Worm (Caenorhabditis elegans) whole organism, L1 larva: Measurements from ENCODE around the gene csb-1.

Source experiments
- C16A3.4 ChIP-seq: fragments of 150-350 bp; optimal IDR thresholded peaks from 2 replicates; lab custom pipeline; 2014; ENCODE audit warnings: missing biosample characterization, missing genetic modification characterization
- C34B4.2 ChIP-seq: sonication (generic microtip); optimal IDR thresholded peaks from 2 replicates; lab custom pipeline; 2017; ENCODE audit warnings: mild to moderate bottlenecking, missing genetic modification characterization, missing compliant biosample characterization
- F16B12.6 ChIP-seq: fragments of 150-350 bp; optimal IDR thresholded peaks from 2 replicates; lab custom pipeline; 2014; ENCODE audit warnings: missing biosample characterization, missing genetic modification characterization
- Y116A8C.19 ChIP-seq: sonication (generic microtip); optimal IDR thresholded peaks from 2 replicates; lab custom pipeline; 2016; ENCODE audit warnings: missing compliant biosample characterization, missing genetic modification characterization, borderline replicate concordance
- alr-1 ChIP-seq: fragments of 200-800 bp; sonication (Bioruptor generic); optimal IDR thresholded peaks from 2 replicates; lab custom pipeline; 2018; ENCODE audit warnings: borderline replicate concordance, mild to moderate bottlenecking, missing genetic modification characterization, missing compliant biosample characterization
- aly-2 ChIP-seq: fragments of 150-350 bp; optimal IDR thresholded peaks from 2 replicates; lab custom pipeline; 2014; ENCODE audit warnings: missing biosample characterization, missing genetic modification characterization
- ama-1 ChIP-seq: fragments of 150-350 bp; optimal IDR thresholded peaks from 2 replicates; lab custom pipeline; 2014
- blmp-1 ChIP-seq: fragments of 150-350 bp; optimal IDR thresholded peaks from 2 replicates; lab custom pipeline; 2014; ENCODE audit warnings: missing biosample characterization, missing genetic modification characterization
- ceh-63 ChIP-seq: fragments of 200-800 bp; sonication (Bioruptor generic); optimal IDR thresholded peaks from 2 replicates; lab custom pipeline; 2018; ENCODE audit warnings: mild to moderate bottlenecking, missing genetic modification characterization, missing compliant biosample characterization
- ceh-82 ChIP-seq, 3 experiments: fragments of 150-350 bp in 1 of 3; sonication (generic microtip) in 2 of 3; optimal IDR thresholded peaks; 2 replicates each; lab custom pipeline; 2014 to 2017; ENCODE audit warnings: missing biosample characterization in 3 of 3, missing genetic modification characterization in 3 of 3
- ceh-88 ChIP-seq: fragments of 200-800 bp; sonication (Bioruptor generic); IDR thresholded peaks from 2 replicates; pipeline ENCODE4 v1.3.6; 2022; ENCODE audit warnings: missing genetic modification characterization, missing compliant biosample characterization
- dpl-1 ChIP-seq, 3 experiments: fragments of 150-350 bp in 2 of 3; sonication (generic microtip) in 1 of 3; optimal IDR thresholded peaks; 2 replicates each; lab custom pipeline; 2014 to 2017; ENCODE audit warnings: missing biosample characterization in 3 of 3, missing genetic modification characterization in 3 of 3, missing genetic modification reagents in 3 of 3
- efl-3 ChIP-seq: fragments of 200-800 bp; sonication (Bioruptor generic); optimal IDR thresholded peaks from 2 replicates; lab custom pipeline; 2018; ENCODE audit warnings: mild to moderate bottlenecking, missing genetic modification characterization, missing compliant biosample characterization
- egl-27 ChIP-seq, 2 experiments: fragments of 150-350 bp in 1 of 2; sonication (generic microtip); optimal IDR thresholded peaks; 3 replicates each; lab custom pipeline; 2017 to 2018; ENCODE audit warnings: missing biosample characterization in 2 of 2, missing genetic modification characterization in 2 of 2, missing genetic modification reagents in 2 of 2
- elt-2 ChIP-seq: sonication (generic microtip); optimal IDR thresholded peaks from 2 replicates; lab custom pipeline; 2016; ENCODE audit warnings: missing genetic modification characterization, mild to moderate bottlenecking, inconsistent platforms, missing compliant biosample characterization, missing genetic modification reagents
- elt-3 ChIP-seq, 6 experiments: fragments of 150-350 bp in 1 of 6; sonication (generic microtip); optimal IDR thresholded peaks; 2 replicates each; lab custom pipeline; 2017 to 2018; ENCODE audit warnings: missing biosample characterization in 6 of 6, missing genetic modification characterization in 6 of 6, inconsistent platforms in 1 of 6
- fkh-4 ChIP-seq: sonication (generic microtip); optimal IDR thresholded peaks from 2 replicates; lab custom pipeline; 2016; ENCODE audit warnings: missing compliant biosample characterization, missing genetic modification characterization, borderline replicate concordance
- fkh-8 ChIP-seq: sonication (generic microtip); optimal IDR thresholded peaks from 2 replicates; lab custom pipeline; 2016; ENCODE audit warnings: mild to moderate bottlenecking, missing genetic modification characterization, missing compliant biosample characterization
- fos-1 ChIP-seq: fragments of 150-350 bp; optimal IDR thresholded peaks from 2 replicates; lab custom pipeline; 2014; ENCODE audit warnings: missing biosample characterization, missing genetic modification characterization
- irx-1 ChIP-seq: sonication (generic microtip); optimal IDR thresholded peaks from 2 replicates; lab custom pipeline; 2016; ENCODE audit warnings: missing genetic modification characterization, missing compliant biosample characterization
- jun-1 ChIP-seq: fragments of 150-350 bp; optimal IDR thresholded peaks from 2 replicates; lab custom pipeline; 2014; ENCODE audit warnings: missing biosample characterization, missing genetic modification reagents, missing genetic modification characterization
- lin-13 ChIP-seq: fragments of 150-350 bp; optimal IDR thresholded peaks from 2 replicates; lab custom pipeline; 2014; ENCODE audit warnings: missing biosample characterization, missing genetic modification reagents, missing genetic modification characterization
- lin-15B ChIP-seq: fragments of 150-350 bp; sonication (generic microtip); optimal IDR thresholded peaks from 3 replicates; lab custom pipeline; 2014; ENCODE audit warnings: missing biosample characterization, missing genetic modification characterization
- lin-35 ChIP-seq, 2 experiments: fragments of 150-350 bp; optimal IDR thresholded peaks; 2 replicates each; lab custom pipeline; 2014; ENCODE audit warnings: missing biosample characterization in 2 of 2, missing genetic modification characterization in 2 of 2, missing genetic modification reagents in 2 of 2
- lsy-2 ChIP-seq, 2 experiments: fragments of 150-350 bp; optimal IDR thresholded peaks; 2 replicates each; lab custom pipeline; 2014; ENCODE audit warnings: missing biosample characterization in 2 of 2, missing genetic modification characterization in 2 of 2
- mep-1 ChIP-seq: fragments of 150-350 bp; optimal IDR thresholded peaks from 2 replicates; lab custom pipeline; 2014; ENCODE audit warnings: missing biosample characterization, missing genetic modification characterization
- nhr-11 ChIP-seq: fragments of 150-350 bp; optimal IDR thresholded peaks from 2 replicates; lab custom pipeline; 2014; ENCODE audit warnings: missing biosample characterization, missing genetic modification characterization
- nhr-12 ChIP-seq: sonication (generic microtip); optimal IDR thresholded peaks from 2 replicates; lab custom pipeline; 2017; ENCODE audit warnings: missing biosample characterization, missing genetic modification characterization
- nhr-19 ChIP-seq: fragments of 200-800 bp; sonication (Bioruptor generic); conservative IDR thresholded peaks from 2 replicates; pipeline ENCODE4 v1.3.6; 2022; ENCODE audit warnings: missing genetic modification characterization, missing compliant biosample characterization
- nhr-76 ChIP-seq: sonication (generic microtip); optimal IDR thresholded peaks from 2 replicates; lab custom pipeline; 2017; ENCODE audit warnings: missing biosample characterization, missing genetic modification characterization
- nhr-85 ChIP-seq: sonication (generic microtip); peaks from one replicate; lab custom pipeline; 2016; ENCODE audit warnings: missing genetic modification characterization, inconsistent platforms, missing compliant biosample characterization
- pax-3 ChIP-seq: fragments of 200-800 bp; sonication (Bioruptor generic); optimal IDR thresholded peaks from 2 replicates; lab custom pipeline; 2018; ENCODE audit warnings: mild to moderate bottlenecking, missing genetic modification characterization, moderate library complexity, missing compliant biosample characterization
- snu-23 ChIP-seq: sonication (generic microtip); optimal IDR thresholded peaks from 2 replicates; lab custom pipeline; 2016; ENCODE audit warnings: missing genetic modification characterization, missing compliant biosample characterization
- sptf-1 ChIP-seq: fragments of 150-350 bp; optimal IDR thresholded peaks from 2 replicates; lab custom pipeline; 2014; ENCODE audit warnings: missing biosample characterization, missing genetic modification characterization
- sup-37 ChIP-seq: fragments of 200-800 bp; sonication (Bioruptor generic); optimal IDR thresholded peaks from 2 replicates; lab custom pipeline; 2018; ENCODE audit warnings: mild to moderate bottlenecking, missing genetic modification characterization, missing compliant biosample characterization
- swsn-7 ChIP-seq: sonication (generic microtip); optimal IDR thresholded peaks from 2 replicates; lab custom pipeline; 2016; ENCODE audit warnings: missing genetic modification characterization, missing compliant biosample characterization
- tbx-2 ChIP-seq: sonication (generic microtip); optimal IDR thresholded peaks from 2 replicates; lab custom pipeline; 2016; ENCODE audit warnings: missing genetic modification characterization, missing compliant biosample characterization
- unc-130 ChIP-seq: fragments of 150-350 bp; optimal IDR thresholded peaks from 2 replicates; lab custom pipeline; 2017; ENCODE audit warnings: missing biosample characterization, missing genetic modification characterization, inconsistent platforms
- unc-30 ChIP-seq: sonication (generic microtip); optimal IDR thresholded peaks from 2 replicates; lab custom pipeline; 2017; ENCODE audit warnings: missing biosample characterization, missing genetic modification characterization
- unc-62 ChIP-seq: fragments of 150-350 bp; optimal IDR thresholded peaks from 2 replicates; lab custom pipeline; 2014; ENCODE audit warnings: missing biosample characterization, missing genetic modification reagents, missing genetic modification characterization
- unc-98 ChIP-seq: fragments of 200-800 bp; sonication (Bioruptor generic); IDR thresholded peaks from 2 replicates; pipeline ENCODE4 v1.3.6; 2022; ENCODE audit warnings: missing genetic modification characterization, missing compliant biosample characterization
- vab-15 ChIP-seq: sonication (generic microtip); optimal IDR thresholded peaks from 2 replicates; lab custom pipeline; 2017; ENCODE audit warnings: missing genotype, mild to moderate bottlenecking, missing genetic modification characterization, missing compliant biosample characterization
- zag-1 ChIP-seq: fragments of 150-350 bp; optimal IDR thresholded peaks from 2 replicates; lab custom pipeline; 2014; ENCODE audit warnings: missing biosample characterization, missing genetic modification characterization
- zip-4 ChIP-seq: fragments of 200-800 bp; sonication (Bioruptor generic); optimal IDR thresholded peaks from 2 replicates; lab custom pipeline; 2018; ENCODE audit warnings: mild to moderate bottlenecking, missing genetic modification characterization, moderate library complexity, missing compliant biosample characterization
- ztf-4 ChIP-seq: fragments of 150-350 bp; optimal IDR thresholded peaks from 2 replicates; lab custom pipeline; 2014; ENCODE audit warnings: missing biosample characterization, missing genetic modification characterization

csb-1 gene

DNA sequence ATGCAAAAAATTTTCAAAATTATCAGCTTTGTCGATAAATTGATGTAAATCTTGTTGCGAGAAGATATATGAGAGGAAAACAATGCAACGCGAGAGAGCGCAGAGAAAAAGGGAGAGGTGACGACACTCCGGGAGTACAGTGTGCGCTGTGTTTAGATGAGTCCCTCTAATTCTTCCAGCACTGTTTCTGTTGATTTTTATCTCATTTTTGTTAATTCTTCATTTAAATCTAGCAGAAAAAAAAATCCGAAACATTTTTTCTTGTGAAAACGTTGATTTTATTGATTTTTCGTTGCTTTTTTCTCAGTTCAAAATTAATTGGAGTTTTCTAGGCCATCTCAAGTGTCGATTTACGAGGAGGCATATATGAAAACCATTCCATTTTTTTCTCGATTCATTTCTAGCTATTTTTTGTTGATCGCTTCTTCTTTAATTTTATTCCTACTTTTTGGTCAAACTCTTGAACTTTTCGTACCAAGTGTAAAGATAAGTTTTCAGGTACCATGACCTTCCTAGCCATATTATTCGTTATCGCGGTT lies 16.3 kb downstream of the csb-1 start, which contains the start of gene acl-1 (continued):
- peak; percentile 10 for TF ChIP-seq blmp-1 (tag; lab: Kevin White, UChicago)
- TF ChIP-seq lin-15B (tag; lab: Kevin White, UChicago): peak; percentile 36
- peak; percentile 78 for TF ChIP-seq nhr-19 (GFP tag; lab: Robert Waterston, UW)
- TF ChIP-seq nhr-85 (tag; lab: Kevin White, UChicago): peak; percentile 96
- TF ChIP-seq ztf-4 (tag; lab: Kevin White, UChicago): peak; percentile 5
- no peak for TF ChIP-seq nhr-76 (tag; lab: Kevin White, UChicago)
- TF ChIP-seq elt-2 (tag; lab: Kevin White, UChicago): peak; percentile 60
- TF ChIP-seq pax-3 (tag; lab: Kevin White, UChicago): peak; percentile 89
- TF ChIP-seq zip-4: peak; percentile 75
- TF ChIP-seq fkh-4 (tag; lab: Kevin White, UChicago): peak; percentile 90
- peak; percentile 71 for TF ChIP-seq vab-15 (tag; lab: Kevin White, UChicago)
- no peak for TF ChIP-seq sptf-1 (tag; lab: Kevin White, UChicago)
- peak in 2 of 6 experiments; percentile 4 to 54 for TF ChIP-seq elt-3 (tag; optimal IDR thresholded peaks at IDR 0.05; lab: Kevin White, UChicago)
- TF ChIP-seq fkh-8 (tag; lab: Kevin White, UChicago): peak; percentile 86
- TF ChIP-seq nhr-12 (tag; lab: Kevin White, UChicago): no peak
- TF ChIP-seq sup-37 (GFP tag; lab: Kevin White, UChicago): peak; percentile 70
- no peak for TF ChIP-seq alr-1
- TF ChIP-seq C16A3.4 (tag; lab: Kevin White, UChicago): peak; percentile 79
- TF ChIP-seq unc-130: peak; percentile 1
- TF ChIP-seq mep-1 (tag; lab: Kevin White, UChicago): peak; percentile 77
- TF ChIP-seq lin-35 (GFP tag; optimal IDR thresholded peaks at IDR 0.05; lab: Kevin White, UChicago): peak; percentile 45 to 66
- TF ChIP-seq ceh-63 (GFP tag; lab: Kevin White, UChicago): no peak
- peak; percentile 12 for TF ChIP-seq fos-1
- TF ChIP-seq ama-1 (lab: Kevin White, UChicago): no peak
- TF ChIP-seq lin-13 (GFP tag; lab: Kevin White, UChicago): peak; percentile 56
- peak; percentile 95 for TF ChIP-seq irx-1
- TF ChIP-seq nhr-11: peak; percentile 61
- peak; percentile 51 for TF ChIP-seq jun-1 (tag; lab: Kevin White, UChicago)
- TF ChIP-seq ceh-88: peak; percentile 73
- no peak for TF ChIP-seq C34B4.2
- TF ChIP-seq unc-98 (GFP tag; lab: Robert Waterston, UW): peak; percentile 32; the same call in 1 of the 2 replicates
- TF ChIP-seq lsy-2 (tag; optimal IDR thresholded peaks at IDR 0.05; lab: Kevin White, UChicago): peak; percentile 83 to 91
- no peak for TF ChIP-seq egl-27 (tag; optimal IDR thresholded peaks at IDR 0.05; lab: Kevin White, UChicago)
- peak; percentile 95 for TF ChIP-seq snu-23
- peak in 2 of 3 experiments; percentile 50 to 70 for TF ChIP-seq ceh-82 (tag; optimal IDR thresholded peaks at IDR 0.05; lab: Kevin White, UChicago)
- TF ChIP-seq dpl-1 (GFP tag; optimal IDR thresholded peaks at IDR 0.05; lab: Kevin White, UChicago): peak; percentile 50 to 61 (median 58)
- TF ChIP-seq F16B12.6 (tag; lab: Kevin White, UChicago): no peak
- TF ChIP-seq efl-3 (GFP tag; lab: Kevin White, UChicago): peak; percentile 16
- peak; percentile 49 for TF ChIP-seq Y116A8C.19 (tag; lab: Kevin White, UChicago)
- peak; percentile 33 for TF ChIP-seq aly-2 (tag; lab: Kevin White, UChicago)
- TF ChIP-seq unc-62 (GFP tag; lab: Kevin White, UChicago): no peak

ce11 chrX:15848867-15849266 lies 16.9 kb downstream of the csb-1 start:
- TF ChIP-seq pax-3 (tag; lab: Kevin White, UChicago) (no peak), swsn-7 (tag; lab: Kevin White, UChicago) (no peak), Y116A8C.19 (tag; lab: Kevin White, UChicago) (no peak), ztf-4 (tag; lab: Kevin White, UChicago) (no peak), ceh-82 (tag; optimal IDR thresholded peaks at IDR 0.05; lab: Kevin White, UChicago) (no peak), zag-1 (tag; lab: Kevin White, UChicago) (no peak), unc-30 (no peak), tbx-2 (tag; lab: Kevin White, UChicago) (no peak)
